Worm (Caenorhabditis elegans) whole organism, L2 larva: Measurements from ENCODE around the gene btb-14.

Experiments used
- R02D3.7 ChIP-seq: fragments of 150-350 bp; optimal IDR thresholded peaks from 2 replicates; lab custom pipeline; 2014; ENCODE audit warnings: missing biosample characterization, missing genetic modification characterization
- ama-1 ChIP-seq: fragments of 150-350 bp; optimal IDR thresholded peaks from 2 replicates; lab custom pipeline; 2018; ENCODE audit warnings: inconsistent platforms
- zag-1 ChIP-seq: fragments of 150-350 bp; optimal IDR thresholded peaks from 2 replicates; lab custom pipeline; 2014; ENCODE audit warnings: missing biosample characterization, missing genetic modification characterization

DNA sequence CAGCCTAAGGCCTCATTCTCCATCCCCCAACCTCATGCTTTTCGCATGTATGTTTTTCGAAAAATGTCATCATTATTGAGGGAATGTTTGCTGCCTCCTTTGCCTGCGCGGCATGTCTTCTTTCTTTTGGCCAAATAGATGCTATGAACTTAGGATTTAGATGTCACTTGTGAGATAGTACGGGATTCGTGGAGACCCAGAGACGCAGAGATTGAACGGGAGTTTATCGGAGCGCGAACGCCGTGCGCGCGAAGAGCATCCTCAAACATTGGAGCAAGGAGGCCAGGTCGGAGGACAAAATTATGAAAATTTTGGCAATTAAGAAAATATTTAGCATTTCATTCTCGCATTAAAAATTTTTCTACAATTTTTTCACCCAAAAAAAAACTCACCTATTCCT, 34.3 kb upstream of the btb-14 start:
- TF ChIP-seq ama-1 (lab: Kevin White, UChicago), result no peak
- no peak for TF ChIP-seq zag-1 (tag; lab: Kevin White, UChicago)
- TF ChIP-seq R02D3.7 (tag; lab: Kevin White, UChicago), result no peak
